Worm (Caenorhabditis elegans) whole organism, early embryonic: ENCODE data around the gene mrpl-35.

ENCODE experiments used
- F13C5.2 ChIP-seq: sonication (generic microtip); optimal IDR thresholded peaks from 2 replicates; lab custom pipeline; 2017; ENCODE audit warnings: mild to moderate bottlenecking, missing genetic modification characterization, inconsistent platforms, missing compliant biosample characterization
- aly-1 ChIP-seq: sonication (generic microtip); optimal IDR thresholded peaks from 2 replicates; lab custom pipeline; 2016; ENCODE audit warnings: missing genetic modification characterization, missing compliant biosample characterization
- ama-1 ChIP-seq: fragments of 150-350 bp; optimal IDR thresholded peaks from 2 replicates; lab custom pipeline; 2014
- ceh-13 ChIP-seq: fragments of 200-800 bp; sonication (Bioruptor generic); optimal IDR thresholded peaks from 2 replicates; lab custom pipeline; 2018; ENCODE audit warnings: mild to moderate bottlenecking, missing genetic modification characterization, missing compliant biosample characterization
- flt-1 ChIP-seq: fragments of 200-800 bp; sonication (Bioruptor generic); IDR thresholded peaks from 2 replicates; pipeline ENCODE4 v1.3.6; 2022; ENCODE audit warnings: missing genetic modification characterization, missing compliant biosample characterization
- hmg-4 ChIP-seq: fragments of 200-800 bp; sonication (Bioruptor generic); optimal IDR thresholded peaks from 2 replicates; lab custom pipeline; 2018; ENCODE audit warnings: mild to moderate bottlenecking, missing genetic modification characterization, missing compliant biosample characterization
- hnd-1 ChIP-seq: sonication (generic microtip); optimal IDR thresholded peaks from 2 replicates; lab custom pipeline; 2016; ENCODE audit warnings: missing genetic modification characterization, missing compliant biosample characterization
- pes-1 ChIP-seq: fragments of 200-800 bp; sonication (Bioruptor generic); IDR thresholded peaks from 2 replicates; pipeline ENCODE4 v1.3.6; 2022; ENCODE audit warnings: missing genetic modification reagents, missing genetic modification characterization, missing compliant biosample characterization
- tbx-11 ChIP-seq: fragments of 200-800 bp; sonication (Bioruptor generic); IDR thresholded peaks from 2 replicates; pipeline ENCODE4 v1.3.6; 2022; ENCODE audit warnings: missing genetic modification characterization, missing compliant biosample characterization

ce11 chrIII:3534185-3534584 lies 24.1 kb downstream of the mrpl-35 start:
- TF ChIP-seq flt-1 (GFP tag; lab: Robert Waterston, UW): no peak
- TF ChIP-seq ama-1 (lab: Kevin White, UChicago): no peak
- no peak for TF ChIP-seq hmg-4 (GFP tag; lab: Kevin White, UChicago)
- TF ChIP-seq tbx-11 (GFP tag; lab: Robert Waterston, UW): no peak
- TF ChIP-seq F13C5.2 (tag; lab: Kevin White, UChicago): no peak
- no peak for TF ChIP-seq aly-1 (tag; lab: Kevin White, UChicago)
- TF ChIP-seq ceh-13 (GFP tag; lab: Kevin White, UChicago): no peak
- no peak for TF ChIP-seq pes-1 (GFP tag; lab: Robert Waterston, UW)
- no peak for TF ChIP-seq hnd-1 (tag; lab: Kevin White, UChicago)
